Fruit fly (Drosophila melanogaster): ENCODE data around the gene Mnat9.
A peak's percentile ranks its signal among the peaks of the same experiment; 100 is the strongest.

dm6 chr3R:31596071-31596883 lies 19.7 kb downstream of the Mnat9 start, which contains the start of gene RpL6:
- no peak for TF ChIP-seq Clk (GFP tag; optimal IDR thresholded peaks at IDR 0.05)
- peak; percentile 13 for TF ChIP-seq pad (GFP tag; optimal IDR thresholded peaks at IDR 0.05)
- TF ChIP-seq kay (GFP tag; ENCODE audit: borderline replicate concordance) = peak; percentile 80
- TF ChIP-seq ovo (GFP tag; optimal IDR thresholded peaks at IDR 0.05) = no peak
- TF ChIP-seq toe (GFP tag; optimal IDR thresholded peaks at IDR 0.05) = no peak
- TF ChIP-seq CG33017 (tag; optimal IDR thresholded peaks at IDR 0.05) = no peak
- no peak for TF ChIP-seq CG7045 (GFP tag; optimal IDR thresholded peaks at IDR 0.05)
- peak; percentile 47 for TF ChIP-seq bab1 (GFP tag; optimal IDR thresholded peaks at IDR 0.05)
- peak; percentile 11 for TF ChIP-seq Crg-1 (GFP tag; optimal IDR thresholded peaks at IDR 0.05)
